Worm (Caenorhabditis elegans) whole organism, L3 larva: Measurements from ENCODE around the gene hrg-2.

Experiments
- R02D3.7 ChIP-seq: fragments of 150-350 bp; optimal IDR thresholded peaks from 2 replicates; lab custom pipeline; 2014; ENCODE audit warnings: missing biosample characterization, missing genetic modification characterization
- ZK546.5 ChIP-seq: sonication (generic microtip); optimal IDR thresholded peaks from 2 replicates; lab custom pipeline; 2017; ENCODE audit warnings: missing biosample characterization, missing genetic modification characterization
- ama-1 ChIP-seq: fragments of 150-350 bp; optimal IDR thresholded peaks from 2 replicates; lab custom pipeline; 2018
- ceh-16 ChIP-seq: sonication (generic microtip); optimal IDR thresholded peaks from 2 replicates; lab custom pipeline; 2017; ENCODE audit warnings: missing biosample characterization, missing genetic modification characterization
- ceh-28 ChIP-seq: fragments of 150-350 bp; optimal IDR thresholded peaks from 2 replicates; lab custom pipeline; 2014; ENCODE audit warnings: missing biosample characterization, missing genetic modification reagents, missing genetic modification characterization
- ceh-82 ChIP-seq: fragments of 150-350 bp; optimal IDR thresholded peaks from 2 replicates; lab custom pipeline; 2014; ENCODE audit warnings: missing biosample characterization, missing genetic modification characterization
- daf-12 ChIP-seq: fragments of 150-350 bp; optimal IDR thresholded peaks from 2 replicates; lab custom pipeline; 2014; ENCODE audit warnings: missing biosample characterization, missing genetic modification reagents, missing genetic modification characterization
- elt-1 ChIP-seq: fragments of 150-350 bp; optimal IDR thresholded peaks from 2 replicates; lab custom pipeline; 2014; ENCODE audit warnings: missing biosample characterization, missing genetic modification characterization
- elt-2 ChIP-seq: sonication (generic microtip); optimal IDR thresholded peaks from 2 replicates; lab custom pipeline; 2016; ENCODE audit warnings: missing genetic modification reagents, mild to moderate bottlenecking, missing genetic modification characterization, missing compliant biosample characterization
- eor-1 ChIP-seq, 2 experiments: fragments of 150-350 bp; optimal IDR thresholded peaks; 2 replicates each; lab custom pipeline; 2014 to 2018; ENCODE audit warnings: missing biosample characterization in 2 of 2, missing genetic modification characterization in 2 of 2
- fkh-10 ChIP-seq: sonication (generic microtip); optimal IDR thresholded peaks from 2 replicates; lab custom pipeline; 2017; ENCODE audit warnings: missing biosample characterization, missing genetic modification reagents, missing genetic modification characterization
- fkh-2 ChIP-seq: fragments of 150-350 bp; optimal IDR thresholded peaks from 2 replicates; lab custom pipeline; 2014; ENCODE audit warnings: missing biosample characterization, missing genetic modification reagents, missing genetic modification characterization
- hmg-11 ChIP-seq: sonication (generic microtip); optimal IDR thresholded peaks from 2 replicates; lab custom pipeline; 2016; ENCODE audit warnings: missing genetic modification characterization, missing compliant biosample characterization
- jun-1 ChIP-seq: fragments of 150-350 bp; optimal IDR thresholded peaks from 2 replicates; lab custom pipeline; 2014; ENCODE audit warnings: missing biosample characterization, missing genetic modification reagents, missing genetic modification characterization
- lin-15B ChIP-seq: fragments of 150-350 bp; optimal IDR thresholded peaks from 2 replicates; lab custom pipeline; 2014; ENCODE audit warnings: missing biosample characterization, missing genetic modification characterization
- lsy-12 ChIP-seq: sonication (generic microtip); optimal IDR thresholded peaks from 2 replicates; lab custom pipeline; 2016; ENCODE audit warnings: mild to moderate bottlenecking, missing genetic modification characterization, missing compliant biosample characterization
- mdl-1 ChIP-seq: fragments of 150-350 bp; optimal IDR thresholded peaks from 2 replicates; lab custom pipeline; 2014; ENCODE audit warnings: missing biosample characterization, missing genetic modification characterization
- mml-1 ChIP-seq: fragments of 150-350 bp; sonication (generic microtip); optimal IDR thresholded peaks from 3 replicates; lab custom pipeline; 2014; ENCODE audit warnings: missing biosample characterization, missing genetic modification characterization
- nfya-1 ChIP-seq: sonication (generic microtip); optimal IDR thresholded peaks from 2 replicates; lab custom pipeline; 2017; ENCODE audit warnings: missing genetic modification characterization, mild to moderate bottlenecking, missing compliant biosample characterization, antibody characterized with exemption, moderate library complexity; ENCODE audit not compliant: insufficient read depth
- nhr-12 ChIP-seq: fragments of 150-350 bp; optimal IDR thresholded peaks from 2 replicates; lab custom pipeline; 2014; ENCODE audit warnings: missing biosample characterization, missing genetic modification characterization
- nhr-23 ChIP-seq: fragments of 150-350 bp; optimal IDR thresholded peaks from 2 replicates; lab custom pipeline; 2014; ENCODE audit warnings: missing biosample characterization, missing genetic modification reagents, missing genetic modification characterization
- nhr-237 ChIP-seq: fragments of 150-350 bp; optimal IDR thresholded peaks from 2 replicates; lab custom pipeline; 2014; ENCODE audit warnings: missing biosample characterization, missing genetic modification characterization
- nhr-25 ChIP-seq: sonication (generic microtip); optimal IDR thresholded peaks from 2 replicates; lab custom pipeline; 2017; ENCODE audit warnings: missing biosample characterization, missing genetic modification characterization
- nhr-28 ChIP-seq: fragments of 150-350 bp; optimal IDR thresholded peaks from 2 replicates; lab custom pipeline; 2014; ENCODE audit warnings: missing biosample characterization, missing genetic modification characterization
- nhr-67 ChIP-seq: fragments of 150-350 bp; optimal IDR thresholded peaks from 2 replicates; lab custom pipeline; 2014; ENCODE audit warnings: missing biosample characterization, missing genetic modification characterization
- nhr-76 ChIP-seq: fragments of 150-350 bp; sonication (generic microtip); optimal IDR thresholded peaks from 5 replicates; lab custom pipeline; 2014; ENCODE audit warnings: missing biosample characterization, missing genetic modification characterization
- nhr-77 ChIP-seq: fragments of 150-350 bp; optimal IDR thresholded peaks from 2 replicates; lab custom pipeline; 2014; ENCODE audit warnings: missing biosample characterization, missing genetic modification characterization
- pha-4 ChIP-seq: fragments of 150-350 bp; optimal IDR thresholded peaks from 2 replicates; lab custom pipeline; 2014; ENCODE audit warnings: missing biosample characterization, missing genetic modification reagents, missing genetic modification characterization
- pqm-1 ChIP-seq: fragments of 150-350 bp; optimal IDR thresholded peaks from 2 replicates; lab custom pipeline; 2017; ENCODE audit warnings: missing biosample characterization, missing genetic modification characterization, inconsistent platforms
- skn-1 ChIP-seq: fragments of 150-350 bp; optimal IDR thresholded peaks from 2 replicates; lab custom pipeline; 2014; ENCODE audit warnings: missing biosample characterization, missing genetic modification characterization
- snpc-4 ChIP-seq: fragments of 150-350 bp; optimal IDR thresholded peaks from 2 replicates; lab custom pipeline; 2014; ENCODE audit warnings: missing biosample characterization, missing genetic modification characterization
- tbx-2 ChIP-seq: sonication (generic microtip); optimal IDR thresholded peaks from 2 replicates; lab custom pipeline; 2016; ENCODE audit warnings: mild to moderate bottlenecking, missing genetic modification characterization, missing compliant biosample characterization
- unc-39 ChIP-seq: sonication (generic microtip); optimal IDR thresholded peaks from 4 replicates; lab custom pipeline; 2017; ENCODE audit warnings: missing biosample characterization, missing genetic modification characterization
- unc-62 ChIP-seq: fragments of 150-350 bp; sonication (generic microtip); optimal IDR thresholded peaks from 4 replicates; lab custom pipeline; 2014; ENCODE audit warnings: missing biosample characterization, missing genetic modification reagents, missing genetic modification characterization

The hrg-2 gene

ce11 chrV:12405929-12406328 lies 4.4 kb downstream of the hrg-2 start, which contains the start of gene K01D12.10:
Gene K01D12.10, plus strand, starts transcription at chrV:12406229.
- TF ChIP-seq nfya-1 (tag; lab: Kevin White, UChicago) (no peak), nhr-76 (tag; lab: Kevin White, UChicago) (no peak)
- TF ChIP-seq, all 47 proteins: peak for 0

ce11 chrV:12404544-12404943 lies 5.8 kb downstream of the hrg-2 start, which contains the start of gene K01D12.9:
Gene K01D12.9, minus strand, starts transcription at chrV:12404644.
- peak; percentile 54 for TF ChIP-seq nhr-25 (tag; lab: Kevin White, UChicago)
- no peak for TF ChIP-seq nhr-12
- TF ChIP-seq nhr-77 (tag; lab: Kevin White, UChicago), result no peak

ce11 chrV:12402355-12402754 lies 8.0 kb downstream of the hrg-2 start, which contains the start of gene K01D12.8:
Gene K01D12.8, plus strand, starts transcription at chrV:12402655.
- TF ChIP-seq ZK546.5 (tag; lab: Kevin White, UChicago) (no peak), snpc-4 (tag; lab: Kevin White, UChicago) (no peak), mdl-1 (no peak), nhr-28 (tag; lab: Kevin White, UChicago) (no peak), nhr-12 (no peak), fkh-10 (no peak), elt-1 (tag; lab: Kevin White, UChicago) (no peak), hmg-11 (no peak), skn-1 (tag; lab: Kevin White, UChicago) (no peak), ama-1 (lab: Kevin White, UChicago) (no peak), ceh-82 (tag; lab: Kevin White, UChicago) (no peak), unc-62 (GFP tag; lab: Kevin White, UChicago) (no peak), nhr-67 (tag; lab: Kevin White, UChicago) (no peak), nhr-23 (tag; lab: Kevin White, UChicago) (no peak), mml-1 (tag; lab: Kevin White, UChicago) (no peak)

ce11 chrV:12401383-12401782 lies 8.9 kb downstream of the hrg-2 start, which contains the start of gene K01D12.7:
Gene K01D12.7, minus strand, starts transcription at chrV:12401483.
- TF ChIP-seq lsy-12 (tag; lab: Kevin White, UChicago) (no peak), tbx-2 (tag; lab: Kevin White, UChicago) (no peak), unc-39 (tag; lab: Kevin White, UChicago) (no peak), nhr-67 (tag; lab: Kevin White, UChicago) (no peak), jun-1 (tag; lab: Kevin White, UChicago) (no peak), ceh-16 (tag; lab: Kevin White, UChicago) (no peak), daf-12 (no peak), lin-15B (tag; lab: Kevin White, UChicago) (no peak), nhr-23 (tag; lab: Kevin White, UChicago) (no peak), ceh-82 (tag; lab: Kevin White, UChicago) (no peak), eor-1 (tag; optimal IDR thresholded peaks at IDR 0.05; lab: Kevin White, UChicago) (no peak), skn-1 (tag; lab: Kevin White, UChicago) (no peak), pha-4 (tag; lab: Kevin White, UChicago) (no peak), fkh-2 (tag; lab: Kevin White, UChicago) (no peak)
- TF ChIP-seq, all 47 proteins: peak for 0

ce11 chrV:12400677-12401236 lies 9.6 kb downstream of the hrg-2 start, which contains the start of the genes K01D12.20 and miga-1:
Gene K01D12.20, minus strand, starts transcription at chrV:12400814.
Gene miga-1, minus strand, starts transcription at chrV:12400859.
- TF ChIP-seq ceh-28 (tag; lab: Kevin White, UChicago) (no peak), lsy-12 (tag; lab: Kevin White, UChicago) (no peak), pha-4 (tag; lab: Kevin White, UChicago) (peak; percentile 64), fkh-10 (no peak), nhr-76 (tag; lab: Kevin White, UChicago) (no peak), nhr-67 (tag; lab: Kevin White, UChicago) (no peak), nhr-237 (no peak), pqm-1 (tag; lab: Kevin White, UChicago) (peak; percentile 18), lin-15B (tag; lab: Kevin White, UChicago) (peak; percentile 47), R02D3.7 (tag; lab: Kevin White, UChicago) (peak; percentile 93), elt-2 (tag; lab: Kevin White, UChicago) (peak; percentile 44), nhr-23 (tag; lab: Kevin White, UChicago) (peak; percentile 40), snpc-4 (tag; lab: Kevin White, UChicago) (peak; percentile 34)
